Fruit fly (Drosophila melanogaster) whole organism, pupa: ENCODE measurements around the gene boss.

ENCODE experiments used
- CG10348 ChIP-seq: fragments of 200-800 bp; sonication (Bioruptor generic); IDR thresholded peaks from 2 replicates; pipeline ENCODE4 v1.3.6; 2022; ENCODE audit warnings: missing biosample characterization, missing genetic modification characterization
- CG12605 ChIP-seq: fragments of 200-800 bp; sonication (Bioruptor generic); IDR thresholded peaks from 2 replicates; pipeline ENCODE4 v1.3.6; 2022; ENCODE audit warnings: missing biosample characterization, missing genetic modification characterization
- CG13204 ChIP-seq: fragments of 200-800 bp; sonication (Bioruptor generic); optimal IDR thresholded peaks from 2 replicates; lab custom pipeline; 2018; ENCODE audit warnings: missing biosample characterization, mild to moderate bottlenecking, missing genetic modification characterization, moderate library complexity
- CG14655 ChIP-seq: fragments of 200-800 bp; sonication (Bioruptor generic); optimal IDR thresholded peaks from 3 replicates; lab custom pipeline; 2017; ENCODE audit warnings: mild to moderate bottlenecking, missing biosample characterization, missing genetic modification reagents, missing genetic modification characterization
- CG15710 ChIP-seq: fragments of 200-800 bp; sonication (Bioruptor generic); optimal IDR thresholded peaks from 2 replicates; lab custom pipeline; 2018; ENCODE audit warnings: missing biosample characterization, mild to moderate bottlenecking, missing genetic modification characterization, moderate library complexity
- CG17806 ChIP-seq: fragments of 200-800 bp; sonication (Bioruptor generic); optimal IDR thresholded peaks from 2 replicates; lab custom pipeline; 2018; ENCODE audit warnings: missing biosample characterization, mild to moderate bottlenecking, missing genetic modification characterization, moderate library complexity
- CG32121 ChIP-seq: fragments of 200-800 bp; sonication (Bioruptor generic); IDR thresholded peaks from 2 replicates; pipeline ENCODE4 v1.3.6; 2022; ENCODE audit warnings: missing biosample characterization, missing genetic modification characterization
- CG34367 ChIP-seq: fragments of 200-800 bp; sonication (Bioruptor generic); optimal IDR thresholded peaks from 2 replicates; lab custom pipeline; 2018; ENCODE audit warnings: missing biosample characterization, mild to moderate bottlenecking, missing genetic modification characterization
- CG4496 ChIP-seq: fragments of 200-800 bp; sonication (Bioruptor generic); IDR thresholded peaks from 3 replicates; pipeline ENCODE4 v1.3.6; 2022; ENCODE audit warnings: missing biosample characterization, missing genetic modification characterization
- CG8159 ChIP-seq: fragments of 200-800 bp; sonication (Bioruptor generic); optimal IDR thresholded peaks from 3 replicates; lab custom pipeline; 2018; ENCODE audit warnings: missing biosample characterization, mild to moderate bottlenecking, missing genetic modification characterization, moderate library complexity
- CG8301 ChIP-seq: fragments of 200-800 bp; sonication (Bioruptor generic); optimal IDR thresholded peaks from 2 replicates; lab custom pipeline; 2018; ENCODE audit warnings: missing biosample characterization, mild to moderate bottlenecking, missing genetic modification characterization
- CG9948 ChIP-seq: fragments of 200-800 bp; sonication (Bioruptor generic); optimal IDR thresholded peaks from 2 replicates; lab custom pipeline; 2018; ENCODE audit warnings: missing biosample characterization, mild to moderate bottlenecking, missing genetic modification characterization, moderate library complexity
- D1 ChIP-seq: fragments of 200-800 bp; sonication (Bioruptor generic); optimal IDR thresholded peaks from 2 replicates; lab custom pipeline; 2018; ENCODE audit warnings: missing biosample characterization, mild to moderate bottlenecking, missing genetic modification characterization, moderate library complexity
- EcR ChIP-seq: fragments of 200-800 bp; sonication (Bioruptor generic); optimal IDR thresholded peaks from 3 replicates; lab custom pipeline; 2019; ENCODE audit warnings: missing biosample characterization, missing genetic modification characterization, mild to moderate bottlenecking, moderate library complexity, missing genetic modification reagents
- Ets98B ChIP-seq: fragments of 200-800 bp; sonication (Bioruptor generic); IDR thresholded peaks from 2 replicates; pipeline ENCODE4 v1.3.6; 2022; ENCODE audit warnings: missing biosample characterization, missing genetic modification characterization
- Pif1A ChIP-seq: fragments of 200-800 bp; sonication (Bioruptor generic); optimal IDR thresholded peaks from 3 replicates; lab custom pipeline; 2016; ENCODE audit warnings: missing biosample characterization, missing genetic modification characterization
- Pif1B ChIP-seq: fragments of 200-800 bp; sonication (Bioruptor generic); optimal IDR thresholded peaks from 3 replicates; lab custom pipeline; 2016; ENCODE audit warnings: missing biosample characterization, missing genetic modification characterization
- Snoo ChIP-seq: fragments of 200-800 bp; sonication (Bioruptor generic); optimal IDR thresholded peaks from 3 replicates; lab custom pipeline; 2017; ENCODE audit warnings: missing biosample characterization, mild to moderate bottlenecking, missing genetic modification characterization, inconsistent platforms
- fd96Ca ChIP-seq: fragments of 200-800 bp; sonication (Bioruptor generic); IDR thresholded peaks from 3 replicates; pipeline ENCODE4 v1.3.6; 2022; ENCODE audit warnings: missing biosample characterization, missing genetic modification characterization
- gl ChIP-seq: fragments of 200-800 bp; sonication (Bioruptor generic); optimal IDR thresholded peaks from 2 replicates; lab custom pipeline; 2018; ENCODE audit warnings: missing biosample characterization, mild to moderate bottlenecking, missing genetic modification characterization
- rn ChIP-seq: fragments of 200-800 bp; sonication (Bioruptor generic); IDR thresholded peaks from 2 replicates; pipeline ENCODE4 v1.3.6; 2022; ENCODE audit warnings: missing biosample characterization, missing genetic modification characterization

boss gene

DNA sequence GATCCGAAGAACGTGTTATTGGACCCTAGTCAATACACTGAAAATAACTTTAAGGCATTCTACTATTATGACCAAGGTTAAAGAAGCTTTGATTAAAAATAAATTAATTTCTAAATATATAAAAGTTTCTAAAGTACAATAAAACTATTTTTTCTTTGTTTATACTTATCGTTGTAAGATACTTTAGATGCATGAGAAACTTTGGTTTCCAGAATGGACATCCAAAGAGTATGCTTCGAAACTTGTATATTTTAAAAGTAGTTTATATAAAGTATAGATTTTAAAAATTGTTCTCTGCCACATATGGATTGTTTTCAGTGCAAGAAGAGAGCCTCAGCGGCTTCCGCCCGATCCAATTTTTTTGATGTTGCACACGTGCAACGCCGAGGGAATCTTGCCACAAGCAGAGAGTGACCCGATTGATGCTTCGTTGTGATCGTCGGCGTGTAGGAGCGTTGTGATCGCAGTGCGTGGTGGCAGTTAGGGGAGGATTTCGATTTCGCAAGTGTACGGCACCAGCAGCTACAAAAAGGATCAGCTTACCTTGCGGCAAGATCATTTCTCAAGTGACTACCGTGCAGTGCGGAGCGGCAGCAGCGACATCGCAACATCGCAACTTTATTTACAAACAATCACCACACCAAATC is 35.4 kb downstream of the boss start:
- TF ChIP-seq CG13204 (GFP tag; lab: Kevin White, UChicago) (peak; percentile 89), Ets98B (GFP tag; lab: Robert Waterston, UW) (no peak; the same call in 1 of the 2 replicates), gl (tag; lab: Kevin White, UChicago) (peak; percentile 63), CG8159 (tag; lab: Kevin White, UChicago) (peak; percentile 99), CG10348 (GFP tag; lab: Robert Waterston, UW) (no peak), Pif1A (peak; percentile 82), CG32121 (GFP tag; lab: Robert Waterston, UW) (peak; percentile 33; the same call in 1 of the 2 replicates), CG14655 (peak; percentile 93), CG15710 (peak; percentile 97), CG17806 (tag; lab: Kevin White, UChicago) (peak; percentile 98), CG12605 (GFP tag; lab: Robert Waterston, UW) (peak; percentile 68), CG4496 (GFP tag; lab: Robert Waterston, UW) (no peak; the same call in 2 of the 3 replicates), CG9948 (tag; lab: Kevin White, UChicago) (peak; percentile 99), rn (0 out of 2 replicates have a peak, but pooled peaks have one; percentile 29), fd96Ca (GFP tag; lab: Robert Waterston, UW) (no peak), Pif1B (GFP tag; lab: Kevin White, UChicago) (peak; percentile 82), Snoo (peak; percentile 93), CG8301 (tag; lab: Kevin White, UChicago) (peak; percentile 85), D1 (tag; lab: Kevin White, UChicago) (peak; percentile 86), CG34367 (tag; lab: Kevin White, UChicago) (peak; percentile 95), EcR (GFP tag; lab: Kevin White, UChicago) (peak; percentile 71)

DNA sequence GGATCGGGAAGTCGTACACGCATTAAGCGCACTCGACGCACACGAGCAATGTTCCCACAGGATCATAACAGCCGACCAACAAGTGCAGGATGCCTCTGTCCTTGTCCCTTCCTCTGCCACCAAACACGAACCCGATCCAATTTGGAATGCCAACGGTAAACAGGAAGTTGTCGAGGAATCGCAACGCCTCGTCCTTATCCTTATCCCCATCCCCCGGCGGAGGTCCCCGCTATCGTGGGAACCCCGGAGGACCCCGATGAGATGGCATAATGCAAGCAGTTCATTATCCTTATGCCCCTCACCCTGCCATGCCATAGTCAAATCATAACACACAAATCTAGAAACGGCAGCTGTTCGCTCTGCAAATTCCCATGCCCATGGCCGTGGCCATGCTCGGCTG is 37.3 kb downstream of the boss start:
- no peak for TF ChIP-seq Snoo
- TF ChIP-seq CG8159 (tag; lab: Kevin White, UChicago): no peak
- TF ChIP-seq Ets98B (GFP tag; lab: Robert Waterston, UW): no peak
- TF ChIP-seq CG9948 (tag; lab: Kevin White, UChicago): no peak
- TF ChIP-seq CG4496 (GFP tag; lab: Robert Waterston, UW): no peak
- TF ChIP-seq CG12605 (GFP tag; lab: Robert Waterston, UW): no peak

DNA sequence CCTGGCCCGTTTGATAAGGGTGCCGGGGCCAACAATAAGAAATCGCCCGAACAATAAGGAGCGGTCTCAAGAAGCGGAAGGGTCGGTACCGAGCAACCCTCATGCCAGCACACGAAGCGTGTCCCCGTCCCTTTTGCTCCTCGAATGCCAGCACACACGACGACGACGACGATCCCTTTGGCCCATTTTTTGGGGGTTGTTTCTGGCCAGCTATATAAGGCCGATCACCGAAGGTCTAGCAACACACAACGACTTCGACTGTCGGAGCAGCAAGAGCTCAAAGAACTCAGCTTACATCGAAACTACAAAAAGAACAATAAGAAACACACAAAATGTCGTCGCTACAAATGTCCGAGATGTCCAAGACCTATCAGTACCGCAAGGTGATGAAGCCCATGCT is 37.8 kb downstream of the boss start:
- TF ChIP-seq fd96Ca (GFP tag; lab: Robert Waterston, UW): no peak
- no peak for TF ChIP-seq gl (tag; lab: Kevin White, UChicago)
- TF ChIP-seq Snoo: no peak
- no peak for TF ChIP-seq CG8159 (tag; lab: Kevin White, UChicago)
- TF ChIP-seq CG13204 (GFP tag; lab: Kevin White, UChicago): no peak
- TF ChIP-seq rn: no peak
- TF ChIP-seq CG8301 (tag; lab: Kevin White, UChicago): no peak
- TF ChIP-seq CG15710: no peak
- no peak for TF ChIP-seq D1 (tag; lab: Kevin White, UChicago)
- no peak for TF ChIP-seq Pif1A
- no peak for TF ChIP-seq EcR (GFP tag; lab: Kevin White, UChicago)
- no peak for TF ChIP-seq CG14655
- no peak for TF ChIP-seq CG9948 (tag; lab: Kevin White, UChicago)
- TF ChIP-seq CG17806 (tag; lab: Kevin White, UChicago): no peak
- no peak for TF ChIP-seq CG34367 (tag; lab: Kevin White, UChicago)
- TF ChIP-seq CG12605 (GFP tag; lab: Robert Waterston, UW): no peak
- TF ChIP-seq Ets98B (GFP tag; lab: Robert Waterston, UW): no peak
- no peak for TF ChIP-seq Pif1B (GFP tag; lab: Kevin White, UChicago)
- no peak for TF ChIP-seq CG4496 (GFP tag; lab: Robert Waterston, UW)

DNA sequence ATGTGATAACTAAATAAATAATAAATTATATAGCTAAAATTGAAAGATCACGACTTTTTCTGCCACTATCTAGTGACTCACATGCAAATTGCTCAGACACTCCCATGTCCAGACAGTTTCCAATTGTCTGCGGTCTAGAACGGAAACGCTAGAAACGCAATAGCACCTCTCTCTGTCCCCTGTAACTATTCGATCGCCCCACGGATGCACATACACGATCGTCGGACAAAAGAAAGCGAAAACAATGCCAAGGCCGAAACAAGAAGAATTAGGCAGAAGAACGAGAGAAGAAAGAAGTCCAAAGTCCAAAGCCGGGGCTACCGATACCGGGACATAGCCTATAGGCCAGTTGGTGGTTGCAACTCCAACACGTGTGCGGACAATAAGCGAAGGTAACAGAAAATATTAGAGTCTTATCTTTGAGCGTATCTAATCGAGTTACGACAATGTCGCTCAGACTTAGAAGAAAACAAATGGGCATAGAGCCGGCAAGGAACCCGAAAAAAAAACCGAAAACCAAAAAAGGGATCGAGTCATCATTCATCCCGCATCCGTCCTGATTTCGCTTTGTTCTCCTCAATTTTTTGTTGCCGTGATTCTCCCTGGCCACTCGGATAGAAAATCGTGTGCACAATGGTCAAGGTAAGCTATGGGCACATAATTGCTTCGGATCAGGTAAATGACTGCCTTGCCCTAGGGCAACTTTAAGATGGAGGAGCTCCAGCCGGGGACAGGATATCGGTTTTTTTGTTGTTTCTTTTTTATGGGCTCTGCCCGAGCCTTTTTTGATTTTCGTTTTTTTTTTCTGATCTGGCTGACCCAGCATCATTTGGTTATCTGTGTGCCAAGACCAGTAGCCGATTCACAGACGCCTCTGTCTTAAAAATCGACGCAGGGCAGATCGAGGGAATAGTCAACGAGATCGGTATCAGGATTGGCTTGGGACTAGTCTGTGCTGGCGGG is 39.2 kb downstream of the boss start:
- no peak for TF ChIP-seq Pif1B (GFP tag; lab: Kevin White, UChicago)
- TF ChIP-seq CG13204 (GFP tag; lab: Kevin White, UChicago): peak; percentile 17
- TF ChIP-seq CG8159 (tag; lab: Kevin White, UChicago): no peak
- no peak for TF ChIP-seq CG8301 (tag; lab: Kevin White, UChicago)
- peak; percentile 54 for TF ChIP-seq EcR (GFP tag; lab: Kevin White, UChicago)

DNA sequence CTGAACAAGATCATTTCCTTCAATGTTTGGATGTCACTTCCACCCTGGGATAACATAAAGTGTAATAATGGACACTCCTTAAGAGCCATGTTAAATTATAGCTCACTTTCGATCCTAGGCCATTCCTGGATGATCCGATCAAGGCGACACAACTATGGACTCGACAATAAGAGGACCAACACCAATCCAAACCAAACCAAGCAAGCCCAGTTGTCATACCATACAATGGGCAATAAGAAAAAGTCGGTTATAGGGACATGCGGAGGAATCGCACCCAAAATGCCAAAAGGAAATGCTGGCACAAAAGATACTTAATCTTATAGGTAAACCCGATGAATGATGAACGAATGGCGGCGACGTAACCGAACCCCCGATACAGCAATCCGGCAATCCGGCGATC is 40.2 kb downstream of the boss start:
- TF ChIP-seq gl (tag; lab: Kevin White, UChicago) (no peak), CG15710 (no peak), CG17806 (tag; lab: Kevin White, UChicago) (no peak), CG12605 (GFP tag; lab: Robert Waterston, UW) (no peak), CG9948 (tag; lab: Kevin White, UChicago) (no peak), CG4496 (GFP tag; lab: Robert Waterston, UW) (no peak), Ets98B (GFP tag; lab: Robert Waterston, UW) (no peak), Pif1B (GFP tag; lab: Kevin White, UChicago) (no peak), CG13204 (GFP tag; lab: Kevin White, UChicago) (no peak), Pif1A (no peak), Snoo (no peak), fd96Ca (GFP tag; lab: Robert Waterston, UW) (no peak), CG8159 (tag; lab: Kevin White, UChicago) (no peak), CG34367 (tag; lab: Kevin White, UChicago) (no peak), CG32121 (GFP tag; lab: Robert Waterston, UW) (no peak), CG14655 (no peak)
